Worm (Caenorhabditis elegans) whole organism, midembryonic: Measurements from ENCODE around the gene ZC204.13.
"Not testable (repeated sequence)": the region's sequence is repeated elsewhere in the genome, so short reads cannot be mapped to it uniquely, and the experiment has no call there.

Experiments used
- T22C8.4 ChIP-seq: fragments of 200-800 bp; sonication (Bioruptor generic); IDR thresholded peaks from 2 replicates; pipeline ENCODE4 v1.3.6; 2022; ENCODE audit warnings: missing genetic modification characterization, missing compliant biosample characterization
- med-1 ChIP-seq: sonication (generic microtip); optimal IDR thresholded peaks from 2 replicates; lab custom pipeline; 2017; ENCODE audit warnings: missing genetic modification characterization, mild to moderate bottlenecking, missing compliant biosample characterization, antibody characterized with exemption, missing genetic modification reagents; ENCODE audit not compliant: insufficient read depth
- ztf-29 ChIP-seq: fragments of 200-800 bp; sonication (Bioruptor generic); IDR thresholded peaks from 2 replicates; pipeline ENCODE4 v1.3.6; 2022; ENCODE audit warnings: missing genetic modification reagents, missing genetic modification characterization, missing compliant biosample characterization

ce11 chrII:1636392-1636791, 24.4 kb downstream of the ZC204.13 start, which contains the start of gene srg-20:
- not testable (repeated sequence) for TF ChIP-seq med-1 (GFP tag; lab: Kevin White, UChicago); ztf-29 (GFP tag; lab: Robert Waterston, UW); T22C8.4 (GFP tag; lab: Robert Waterston, UW)
